Worm (Caenorhabditis elegans): ENCODE data around the gene C04A11.1.

DNA sequence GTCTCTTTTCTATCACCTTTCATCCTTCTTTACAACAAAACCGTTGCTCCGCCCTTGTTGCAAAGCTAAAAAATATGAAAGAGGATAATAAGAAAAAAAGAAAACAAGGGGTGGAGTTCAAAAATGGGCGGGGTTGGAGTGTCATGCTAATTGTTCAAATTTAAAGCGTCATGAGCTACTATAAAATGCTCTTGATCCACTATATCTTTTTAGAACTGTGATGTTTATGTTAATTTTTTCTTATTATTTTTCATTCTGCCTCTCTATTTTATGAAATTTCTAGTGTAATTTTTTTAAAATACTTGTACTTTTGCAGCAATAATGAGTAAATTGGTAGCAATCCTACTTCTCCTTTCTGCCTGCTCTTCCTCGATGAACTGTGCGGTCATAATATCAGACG, 46.3 kb downstream of the C04A11.1 start, which contains the start of gene K02D3.1:
- no peak for TF ChIP-seq pha-4 (GFP tag; IDR thresholded peaks at IDR 0.05)
- no peak for TF ChIP-seq pha-4 (tag; optimal IDR thresholded peaks at IDR 0.05)
- TF ChIP-seq tra-1 (GFP tag; IDR thresholded peaks at IDR 0.05), result no peak
- TF ChIP-seq nhr-76 (tag; optimal IDR thresholded peaks at IDR 0.05), result no peak
- TF ChIP-seq pqm-1 (tag; optimal IDR thresholded peaks at IDR 0.05), result no peak
- no peak for TF ChIP-seq ZK546.5 (tag; optimal IDR thresholded peaks at IDR 0.05)
- no peak for TF ChIP-seq spr-3 (GFP tag; optimal IDR thresholded peaks at IDR 0.05)
- no peak for TF ChIP-seq lin-13 (GFP tag; optimal IDR thresholded peaks at IDR 0.05)

All from whole organism, L4 larva.